Fruit fly (Drosophila melanogaster) whole organism, larva: ENCODE results near the gene CG46244.

Source experiments
- noc ChIP-seq: fragments of 200-800 bp; sonication (Bioruptor generic); optimal IDR thresholded peaks from 3 replicates; lab custom pipeline; 2019; ENCODE audit warnings: missing biosample characterization, mild to moderate bottlenecking, missing genetic modification characterization, moderate library complexity

Gene CG46244

dm6 chr2L:19606318-19606717, at the start of gene CG46244:
CG46244 (plus strand) TSS chr2L:19606569.
- no peak for TF ChIP-seq noc (tag; lab: Kevin White, UChicago)

- TF ChIP-seq noc (tag; lab: Kevin White, UChicago), result peak; percentile 80
Measured at dm6 chr2L:19563029-19563980, 43.1 kb upstream of the CG46244 start, which contains the start of gene CG13078. CG13078 (plus strand) TSS chr2L:19563930.

dm6 chr2L:19565233-19565898, 41.0 kb upstream of the CG46244 start, which contains the start of gene CG13077:
CG13077 (plus strand) TSS chr2L:19565863.
- TF ChIP-seq noc (tag; lab: Kevin White, UChicago), result no peak

dm6 chr2L:19567305-19567898, 39.0 kb upstream of the CG46244 start:
- TF ChIP-seq noc (tag; lab: Kevin White, UChicago), result no peak

dm6 chr2L:19570806-19571254, 35.5 kb upstream of the CG46244 start:
- TF ChIP-seq noc (tag; lab: Kevin White, UChicago), result no peak

dm6 chr2L:19571574-19572495, 34.5 kb upstream of the CG46244 start:
- TF ChIP-seq noc (tag; lab: Kevin White, UChicago), result no peak

- TF ChIP-seq noc (tag; lab: Kevin White, UChicago), result peak; percentile 85
Measured at dm6 chr2L:19572496-19573317, 33.7 kb upstream of the CG46244 start.

DNA sequence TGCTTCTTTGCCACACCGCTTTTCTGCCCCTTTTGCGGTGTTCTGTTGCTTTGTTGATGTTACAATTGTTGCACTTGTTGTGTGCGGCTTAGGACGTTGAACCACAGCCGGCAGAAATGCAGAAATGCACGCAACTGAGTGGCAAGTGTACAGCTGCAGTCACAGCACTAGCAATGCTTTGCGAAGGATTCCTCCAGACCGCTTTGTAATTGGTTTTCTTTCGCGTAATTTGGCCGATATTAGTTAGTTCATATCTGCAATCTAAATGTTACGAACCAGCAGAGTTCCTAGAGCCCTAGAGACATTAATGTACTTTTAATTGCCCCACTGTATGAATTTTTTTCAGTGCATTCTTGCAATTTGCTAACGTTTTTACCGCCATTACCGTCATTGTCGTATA, 32.0 kb upstream of the CG46244 start:
- TF ChIP-seq noc (tag; lab: Kevin White, UChicago), result no peak

- no peak for TF ChIP-seq noc (tag; lab: Kevin White, UChicago)
Measured at dm6 chr2L:19574959-19575625, 31.3 kb upstream of the CG46244 start.

DNA sequence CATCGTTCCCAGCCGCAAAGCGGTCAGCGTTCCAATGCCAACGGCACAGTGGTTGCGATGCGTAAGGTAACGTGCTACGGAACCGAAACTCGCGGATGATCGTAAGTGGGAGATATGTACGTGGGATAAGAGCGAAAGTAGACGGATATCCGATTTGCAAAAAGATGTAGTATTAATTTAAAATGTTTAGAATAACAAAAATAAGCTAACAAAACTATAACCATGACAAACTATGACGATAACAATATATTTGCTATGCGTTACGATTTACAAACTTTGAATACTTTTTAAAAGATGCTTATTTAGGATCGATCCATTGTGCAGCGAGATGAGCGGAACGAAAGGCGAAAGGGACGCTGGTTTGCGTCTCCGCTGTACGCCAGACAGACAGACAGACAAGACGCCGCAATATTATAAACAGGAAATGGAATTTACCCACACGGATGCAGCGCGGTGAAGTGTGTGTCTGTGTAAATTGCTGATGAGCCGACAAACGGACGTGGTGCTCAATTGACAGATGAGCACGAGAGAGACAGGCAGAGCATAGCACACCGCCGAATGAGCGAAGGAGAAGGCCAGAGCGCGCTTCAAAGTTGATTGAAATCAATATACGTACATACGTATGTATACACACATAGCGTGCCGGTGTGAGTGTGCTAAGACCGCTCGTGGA, 30.6 kb upstream of the CG46244 start:
- peak; percentile 88 for TF ChIP-seq noc (tag; lab: Kevin White, UChicago)

- TF ChIP-seq noc (tag; lab: Kevin White, UChicago), result no peak
Measured at dm6 chr2L:19576299-19576971, 29.9 kb upstream of the CG46244 start.

- peak; percentile 42 for TF ChIP-seq noc (tag; lab: Kevin White, UChicago)
Measured at dm6 chr2L:19577187-19577765, 29.1 kb upstream of the CG46244 start, which contains the start of the genes spi and msb1l. spi (minus strand) TSS chr2L:19577315. msb1l (plus strand) TSS chr2L:19577701.
